Worm (Caenorhabditis elegans) whole organism, L4 larva: ENCODE results near the gene T03F7.7.

Source experiments
- F10B5.3 ChIP-seq: sonication (generic microtip); optimal IDR thresholded peaks from 2 replicates; lab custom pipeline; 2016; ENCODE audit warnings: mild to moderate bottlenecking, missing genetic modification characterization, missing compliant biosample characterization
- F44E2.7 ChIP-seq: fragments of 200-800 bp; sonication (Bioruptor generic); IDR thresholded peaks from 2 replicates; pipeline ENCODE4 v2.1.2; 2022; ENCODE audit warnings: missing genetic modification characterization, missing compliant biosample characterization
- R02D3.7 ChIP-seq: fragments of 150-350 bp; sonication (generic microtip); optimal IDR thresholded peaks from 3 replicates; lab custom pipeline; 2014; ENCODE audit warnings: missing biosample characterization, missing genetic modification characterization
- T26A8.4 ChIP-seq: fragments of 200-800 bp; sonication (Bioruptor generic); IDR thresholded peaks from 2 replicates; pipeline ENCODE4 v1.3.6; 2022; ENCODE audit warnings: missing genetic modification characterization, missing compliant biosample characterization
- Y48G9A.11 ChIP-seq: fragments of 200-800 bp; sonication (Bioruptor generic); IDR thresholded peaks from 2 replicates; pipeline ENCODE4 v1.3.6; 2022; ENCODE audit warnings: missing genetic modification reagents, missing genetic modification characterization, missing compliant biosample characterization
- ZK546.5 ChIP-seq, 2 experiments: sonication (generic microtip); optimal IDR thresholded peaks; 2 replicates each; lab custom pipeline; 2017; ENCODE audit warnings: missing biosample characterization in 2 of 2, missing genetic modification characterization in 2 of 2
- aha-1 ChIP-seq: fragments of 150-350 bp; peaks from one replicate; lab custom pipeline; 2014; ENCODE audit warnings: missing biosample characterization, missing genetic modification characterization
- aly-2 ChIP-seq: sonication (generic microtip); optimal IDR thresholded peaks from 2 replicates; lab custom pipeline; 2018; ENCODE audit warnings: missing biosample characterization, missing genetic modification characterization
- attf-4 ChIP-seq: sonication (generic microtip); optimal IDR thresholded peaks from 3 replicates; lab custom pipeline; 2017; ENCODE audit warnings: missing biosample characterization, missing genetic modification characterization
- ceh-20 ChIP-seq: fragments of 200-800 bp; sonication (Bioruptor generic); IDR thresholded peaks from 2 replicates; pipeline ENCODE4 v1.3.6; 2022; ENCODE audit warnings: missing genetic modification reagents, missing genetic modification characterization, missing compliant biosample characterization
- ceh-28 ChIP-seq: fragments of 150-350 bp; optimal IDR thresholded peaks from 2 replicates; lab custom pipeline; 2014; ENCODE audit warnings: missing biosample characterization, missing genetic modification reagents, missing genetic modification characterization
- ceh-82 ChIP-seq: sonication (generic microtip); optimal IDR thresholded peaks from 2 replicates; lab custom pipeline; 2017; ENCODE audit warnings: missing biosample characterization, missing genetic modification characterization
- daf-12 ChIP-seq: fragments of 150-350 bp; optimal IDR thresholded peaks from 2 replicates; lab custom pipeline; 2014; ENCODE audit warnings: missing biosample characterization, missing genetic modification reagents, missing genetic modification characterization
- dmd-8 ChIP-seq: fragments of 200-800 bp; sonication (Bioruptor generic); IDR thresholded peaks from 2 replicates; pipeline ENCODE4 v1.3.6; 2022; ENCODE audit warnings: missing genetic modification characterization, missing compliant biosample characterization
- dve-1 ChIP-seq: sonication (generic microtip); optimal IDR thresholded peaks from 2 replicates; lab custom pipeline; 2017; ENCODE audit warnings: antibody characterized with exemption, mild to moderate bottlenecking, missing genetic modification characterization, missing compliant biosample characterization; ENCODE audit not compliant: insufficient read depth
- egl-27 ChIP-seq: sonication (generic microtip); optimal IDR thresholded peaks from 3 replicates; lab custom pipeline; 2017; ENCODE audit warnings: missing biosample characterization, missing genetic modification reagents, missing genetic modification characterization
- fkh-10 ChIP-seq: fragments of 150-350 bp; optimal IDR thresholded peaks from 2 replicates; lab custom pipeline; 2014; ENCODE audit warnings: missing biosample characterization, missing genetic modification reagents, missing genetic modification characterization
- fos-1 ChIP-seq: fragments of 150-350 bp; optimal IDR thresholded peaks from 2 replicates; lab custom pipeline; 2014; ENCODE audit warnings: missing biosample characterization, missing genetic modification characterization
- jun-1 ChIP-seq: fragments of 150-350 bp; optimal IDR thresholded peaks from 2 replicates; lab custom pipeline; 2014; ENCODE audit warnings: missing biosample characterization, missing genetic modification reagents, missing genetic modification characterization
- lim-7 ChIP-seq: fragments of 200-800 bp; sonication (Bioruptor generic); IDR thresholded peaks from 2 replicates; pipeline ENCODE4 v1.3.6; 2022; ENCODE audit warnings: missing genetic modification characterization, missing compliant biosample characterization
- lin-1 ChIP-seq: fragments of 200-800 bp; sonication (Bioruptor generic); IDR thresholded peaks from 2 replicates; pipeline ENCODE4 v1.3.6; 2022; ENCODE audit warnings: missing genetic modification reagents, missing genetic modification characterization, missing compliant biosample characterization
- lin-13 ChIP-seq: fragments of 150-350 bp; optimal IDR thresholded peaks from 2 replicates; lab custom pipeline; 2014; ENCODE audit warnings: missing biosample characterization, missing genetic modification reagents, missing genetic modification characterization
- lin-15B ChIP-seq: fragments of 150-350 bp; sonication (generic microtip); optimal IDR thresholded peaks from 3 replicates; lab custom pipeline; 2014; ENCODE audit warnings: missing biosample characterization, missing genetic modification characterization
- lin-38 ChIP-seq: fragments of 200-800 bp; sonication (Bioruptor generic); IDR thresholded peaks from 2 replicates; pipeline ENCODE4 v1.3.6; 2022; ENCODE audit warnings: missing genetic modification reagents, missing genetic modification characterization, missing compliant biosample characterization
- madf-5 ChIP-seq, 2 experiments: fragments of 200-800 bp; sonication (Bioruptor generic); IDR thresholded peaks; 2 replicates each; pipeline ENCODE4 v1.3.6; 2022; ENCODE audit warnings: missing compliant biosample characterization in 2 of 2, missing genetic modification characterization in 2 of 2
- mes-2 ChIP-seq: sonication (generic microtip); optimal IDR thresholded peaks from 2 replicates; lab custom pipeline; 2016; ENCODE audit warnings: missing genotype, mild to moderate bottlenecking, missing genetic modification characterization, missing compliant biosample characterization; ENCODE audit not compliant: poor library complexity, severe bottlenecking
- mxl-2 ChIP-seq: fragments of 200-800 bp; sonication (Bioruptor generic); conservative IDR thresholded peaks from 2 replicates; pipeline ENCODE4 v1.3.6; 2022; ENCODE audit warnings: missing genetic modification reagents, missing genetic modification characterization, missing compliant biosample characterization
- mxl-3 ChIP-seq: fragments of 200-800 bp; sonication (Bioruptor generic); optimal IDR thresholded peaks from 2 replicates; lab custom pipeline; 2018; ENCODE audit warnings: mild to moderate bottlenecking, missing genetic modification characterization, missing compliant biosample characterization
- nhr-10 ChIP-seq: fragments of 150-350 bp; optimal IDR thresholded peaks from 2 replicates; lab custom pipeline; 2014; ENCODE audit warnings: missing biosample characterization, missing genetic modification characterization
- nhr-11 ChIP-seq: fragments of 150-350 bp; optimal IDR thresholded peaks from 2 replicates; lab custom pipeline; 2014; ENCODE audit warnings: missing biosample characterization, missing genetic modification characterization
- nhr-111 ChIP-seq: fragments of 200-800 bp; sonication (Bioruptor generic); optimal IDR thresholded peaks from 2 replicates; lab custom pipeline; 2018; ENCODE audit warnings: mild to moderate bottlenecking, missing genetic modification characterization, missing compliant biosample characterization
- nhr-237 ChIP-seq: sonication (generic microtip); optimal IDR thresholded peaks from 2 replicates; lab custom pipeline; 2017; ENCODE audit warnings: missing biosample characterization, missing genetic modification characterization
- nhr-25 ChIP-seq: sonication (generic microtip); optimal IDR thresholded peaks from 2 replicates; lab custom pipeline; 2017; ENCODE audit warnings: missing genetic modification characterization, mild to moderate bottlenecking, missing compliant biosample characterization, antibody characterized with exemption, moderate library complexity, borderline replicate concordance; ENCODE audit not compliant: insufficient read depth
- nhr-42 ChIP-seq: fragments of 200-800 bp; sonication (Bioruptor generic); IDR thresholded peaks from 2 replicates; pipeline ENCODE4 v1.3.6; 2022; ENCODE audit warnings: missing genetic modification characterization, missing compliant biosample characterization
- nhr-48 ChIP-seq: sonication (generic microtip); optimal IDR thresholded peaks from 2 replicates; lab custom pipeline; 2016; ENCODE audit warnings: mild to moderate bottlenecking, missing genetic modification characterization, missing compliant biosample characterization
- nhr-77 ChIP-seq: fragments of 150-350 bp; optimal IDR thresholded peaks from 2 replicates; lab custom pipeline; 2014; ENCODE audit warnings: missing biosample characterization, missing genetic modification characterization
- pha-4 ChIP-seq, 2 experiments: fragments of 150-350 bp in 1 of 2; fragments of 200-800 bp in 1 of 2; sonication (Bioruptor generic) in 1 of 2; IDR thresholded peaks in 1 of 2; optimal IDR thresholded peaks in 1 of 2; 2 replicates each; pipeline versions ENCODE4 v1.3.6 to Lab custom; 2014 to 2022; ENCODE audit warnings: missing genetic modification characterization in 2 of 2, missing genetic modification reagents in 2 of 2, missing biosample characterization in 1 of 2, missing compliant biosample characterization in 1 of 2
- saeg-2 ChIP-seq: fragments of 200-800 bp; sonication (Bioruptor generic); IDR thresholded peaks from 2 replicates; pipeline ENCODE4 v1.3.6; 2022; ENCODE audit warnings: missing genetic modification reagents, missing genetic modification characterization, missing compliant biosample characterization
- sdz-12 ChIP-seq: fragments of 200-800 bp; sonication (Bioruptor generic); optimal IDR thresholded peaks from 2 replicates; lab custom pipeline; 2018; ENCODE audit warnings: mild to moderate bottlenecking, missing genetic modification characterization, missing compliant biosample characterization
- set-16 ChIP-seq: fragments of 200-800 bp; sonication (Bioruptor generic); IDR thresholded peaks from 2 replicates; pipeline ENCODE4 v1.3.6; 2022; ENCODE audit warnings: missing genetic modification reagents, missing genetic modification characterization, missing compliant biosample characterization
- spr-3 ChIP-seq: fragments of 200-800 bp; sonication (Bioruptor generic); optimal IDR thresholded peaks from 2 replicates; lab custom pipeline; 2018; ENCODE audit warnings: mild to moderate bottlenecking, missing genetic modification characterization, missing compliant biosample characterization
- tra-1 ChIP-seq: fragments of 200-800 bp; sonication (Bioruptor generic); IDR thresholded peaks from 2 replicates; pipeline ENCODE4 v1.3.6; 2022; ENCODE audit warnings: missing genetic modification reagents, missing genetic modification characterization, missing compliant biosample characterization
- unc-130 ChIP-seq: sonication (generic microtip); optimal IDR thresholded peaks from 2 replicates; lab custom pipeline; 2016; ENCODE audit warnings: missing genetic modification reagents, missing genetic modification characterization, missing compliant biosample characterization
- unc-62 ChIP-seq, 3 experiments: fragments of 150-350 bp in 1 of 3; sonication (generic microtip); optimal IDR thresholded peaks in 2 of 3; peaks in 1 of 3; 1 replicate in 1 of 3; 2 replicates in 2 of 3; lab custom pipeline; 2014 to 2017; ENCODE audit warnings: missing biosample characterization in 3 of 3, missing genetic modification characterization in 3 of 3, missing genetic modification reagents in 3 of 3, missing genotype in 1 of 3
- zfp-2 ChIP-seq: sonication (generic microtip); optimal IDR thresholded peaks from 2 replicates; lab custom pipeline; 2016; ENCODE audit warnings: mild to moderate bottlenecking, missing genetic modification characterization, missing compliant biosample characterization
- zip-2 ChIP-seq: fragments of 150-350 bp; optimal IDR thresholded peaks from 2 replicates; lab custom pipeline; 2014; ENCODE audit warnings: missing biosample characterization, missing genetic modification characterization

The T03F7.7 gene

ce11 chrV:11312904-11313303, 1.7 kb downstream of the T03F7.7 start:
- TF ChIP-seq mxl-2 (GFP tag; lab: Robert Waterston, UW) (no peak), dmd-8 (GFP tag; lab: Robert Waterston, UW) (no peak), tra-1 (GFP tag; lab: Robert Waterston, UW) (no peak), lin-38 (no peak), R02D3.7 (tag; lab: Kevin White, UChicago) (no peak), nhr-77 (tag; lab: Kevin White, UChicago) (no peak), Y48G9A.11 (GFP tag; lab: Robert Waterston, UW) (no peak), mes-2 (tag; lab: Kevin White, UChicago) (no peak), zip-2 (tag; lab: Kevin White, UChicago) (no peak), aha-1 (peak; percentile 77), unc-62 (GFP tag; optimal IDR thresholded peaks at IDR 0.05 in 1 of 2; lab: Kevin White, UChicago) (peak in 1 of 2 experiments; percentile 24), unc-62 (tag; optimal IDR thresholded peaks at IDR 0.05; lab: Kevin White, UChicago) (no peak), fos-1 (tag; lab: Kevin White, UChicago) (no peak), F10B5.3 (tag; lab: Kevin White, UChicago) (no peak)

ce11 chrV:11314025-11314880, 3.0 kb downstream of the T03F7.7 start:
- TF ChIP-seq dve-1 (tag; lab: Kevin White, UChicago) (peak; percentile 93), ceh-82 (no peak), nhr-11 (tag; lab: Kevin White, UChicago) (peak; percentile 57), spr-3 (GFP tag; lab: Kevin White, UChicago) (peak; percentile 95), nhr-10 (tag; lab: Kevin White, UChicago) (peak; percentile 76), lin-15B (tag; lab: Kevin White, UChicago) (peak; percentile 28), mes-2 (tag; lab: Kevin White, UChicago) (peak; percentile 93), attf-4 (tag; lab: Kevin White, UChicago) (peak; percentile 77), aly-2 (no peak), mxl-3 (GFP tag; lab: Kevin White, UChicago) (peak; percentile 95), pha-4 (GFP tag; IDR thresholded peaks at IDR 0.05; lab: Robert Waterston, UW) (peak; percentile 99), pha-4 (tag; optimal IDR thresholded peaks at IDR 0.05; lab: Kevin White, UChicago) (no peak), T26A8.4 (GFP tag; lab: Robert Waterston, UW) (peak; percentile 96), ceh-28 (tag; lab: Kevin White, UChicago) (no peak), zfp-2 (tag; lab: Kevin White, UChicago) (peak; percentile 74), madf-5 (GFP tag; IDR thresholded peaks at IDR 0.05; lab: Robert Waterston, UW) (peak; percentile 97 to 99), F10B5.3 (tag; lab: Kevin White, UChicago) (peak; percentile 88), nhr-42 (GFP tag; lab: Robert Waterston, UW) (peak; percentile 95), fkh-10 (no peak), ZK546.5 (tag; optimal IDR thresholded peaks at IDR 0.05; lab: Kevin White, UChicago) (peak in 1 of 2 experiments; percentile 28), nhr-25 (peak; percentile 79), saeg-2 (GFP tag; lab: Robert Waterston, UW) (peak; percentile 96), egl-27 (tag; lab: Kevin White, UChicago) (no peak), aha-1 (peak; percentile 93), set-16 (GFP tag; lab: Robert Waterston, UW) (no peak), sdz-12 (peak; percentile 99), nhr-48 (tag; lab: Kevin White, UChicago) (peak; percentile 79), lim-7 (GFP tag; lab: Robert Waterston, UW) (peak; percentile 100), nhr-237 (tag; lab: Kevin White, UChicago) (no peak), lin-1 (GFP tag; lab: Robert Waterston, UW) (peak; percentile 98), ceh-20 (GFP tag; lab: Robert Waterston, UW) (peak; percentile 93), nhr-111 (GFP tag; lab: Kevin White, UChicago) (peak; percentile 98), tra-1 (GFP tag; lab: Robert Waterston, UW) (peak; percentile 99), jun-1 (tag; lab: Kevin White, UChicago) (peak; percentile 86), unc-130 (GFP tag; lab: Kevin White, UChicago) (peak; percentile 96), F44E2.7 (peak; percentile 99), lin-13 (GFP tag; lab: Kevin White, UChicago) (peak; percentile 87), daf-12 (tag; lab: Kevin White, UChicago) (no peak)
